Worm (Caenorhabditis elegans) whole organism, L1 larva: Measurements from ENCODE around the gene F08G2.5.

Experiments used
- C16A3.4 ChIP-seq: fragments of 150-350 bp; optimal IDR thresholded peaks from 2 replicates; lab custom pipeline; 2014; ENCODE audit warnings: missing biosample characterization, missing genetic modification characterization
- aha-1 ChIP-seq: fragments of 150-350 bp; optimal IDR thresholded peaks from 2 replicates; lab custom pipeline; 2014; ENCODE audit warnings: missing biosample characterization, missing genetic modification characterization
- aly-2 ChIP-seq: fragments of 150-350 bp; optimal IDR thresholded peaks from 2 replicates; lab custom pipeline; 2014; ENCODE audit warnings: missing biosample characterization, missing genetic modification characterization
- ceh-63 ChIP-seq: fragments of 200-800 bp; sonication (Bioruptor generic); optimal IDR thresholded peaks from 2 replicates; lab custom pipeline; 2018; ENCODE audit warnings: mild to moderate bottlenecking, missing genetic modification characterization, missing compliant biosample characterization
- ceh-90 ChIP-seq: sonication (generic microtip); optimal IDR thresholded peaks from 2 replicates; lab custom pipeline; 2016; ENCODE audit warnings: missing genetic modification characterization, missing compliant biosample characterization
- ces-1 ChIP-seq: fragments of 150-350 bp; optimal IDR thresholded peaks from 2 replicates; lab custom pipeline; 2014; ENCODE audit warnings: missing biosample characterization, missing genetic modification reagents, missing genetic modification characterization
- dsc-1 ChIP-seq: sonication (generic microtip); optimal IDR thresholded peaks from 2 replicates; lab custom pipeline; 2016; ENCODE audit warnings: mild to moderate bottlenecking, missing genetic modification characterization, missing compliant biosample characterization
- efl-1 ChIP-seq, 4 experiments: fragments of 150-350 bp; optimal IDR thresholded peaks in 3 of 4; peaks in 1 of 4; 1 replicate in 1 of 4; 2 replicates in 3 of 4; lab custom pipeline; 2014; ENCODE audit warnings: missing biosample characterization in 2 of 4, missing genetic modification characterization in 2 of 4, missing genetic modification reagents in 2 of 4
- ets-5 ChIP-seq: fragments of 200-800 bp; sonication (Bioruptor generic); IDR thresholded peaks from 2 replicates; pipeline ENCODE4 v1.3.6; 2022; ENCODE audit warnings: missing genetic modification characterization, missing compliant biosample characterization
- fkh-10 ChIP-seq: sonication (generic microtip); optimal IDR thresholded peaks from 2 replicates; lab custom pipeline; 2017; ENCODE audit warnings: missing biosample characterization, missing genetic modification reagents, missing genetic modification characterization
- hpl-2 ChIP-seq: fragments of 150-350 bp; optimal IDR thresholded peaks from 2 replicates; lab custom pipeline; 2014; ENCODE audit warnings: missing biosample characterization, missing genetic modification reagents, missing genetic modification characterization
- irx-1 ChIP-seq: sonication (generic microtip); optimal IDR thresholded peaks from 2 replicates; lab custom pipeline; 2016; ENCODE audit warnings: missing genetic modification characterization, missing compliant biosample characterization
- lin-14 ChIP-seq: fragments of 200-800 bp; sonication (Bioruptor generic); optimal IDR thresholded peaks from 2 replicates; lab custom pipeline; 2018; ENCODE audit warnings: mild to moderate bottlenecking, missing genetic modification characterization, moderate library complexity, missing compliant biosample characterization
- mab-9 ChIP-seq: fragments of 200-800 bp; sonication (Bioruptor generic); IDR thresholded peaks from 2 replicates; pipeline ENCODE4 v1.3.6; 2022; ENCODE audit warnings: missing genetic modification reagents, missing genetic modification characterization, missing compliant biosample characterization
- mdl-1 ChIP-seq, 2 experiments: fragments of 150-350 bp; optimal IDR thresholded peaks; 2 replicates each; lab custom pipeline; 2014 to 2017; ENCODE audit warnings: missing biosample characterization in 2 of 2, missing genetic modification characterization in 2 of 2, inconsistent platforms in 1 of 2
- mep-1 ChIP-seq: fragments of 150-350 bp; optimal IDR thresholded peaks from 2 replicates; lab custom pipeline; 2014; ENCODE audit warnings: missing biosample characterization, missing genetic modification characterization
- nhr-11 ChIP-seq: fragments of 150-350 bp; optimal IDR thresholded peaks from 2 replicates; lab custom pipeline; 2014; ENCODE audit warnings: missing biosample characterization, missing genetic modification characterization
- nhr-12 ChIP-seq: sonication (generic microtip); optimal IDR thresholded peaks from 2 replicates; lab custom pipeline; 2017; ENCODE audit warnings: missing biosample characterization, missing genetic modification characterization
- nhr-237 ChIP-seq: fragments of 150-350 bp; optimal IDR thresholded peaks from 2 replicates; lab custom pipeline; 2014; ENCODE audit warnings: missing biosample characterization, missing genetic modification characterization
- nhr-47 ChIP-seq: sonication (generic microtip); optimal IDR thresholded peaks from 2 replicates; lab custom pipeline; 2016; ENCODE audit warnings: mild to moderate bottlenecking, missing genetic modification characterization, moderate library complexity, missing compliant biosample characterization
- nhr-71 ChIP-seq: sonication (generic microtip); optimal IDR thresholded peaks from 2 replicates; lab custom pipeline; 2016; ENCODE audit warnings: mild to moderate bottlenecking, missing genetic modification characterization, moderate library complexity, missing compliant biosample characterization
- nhr-77 ChIP-seq: fragments of 150-350 bp; optimal IDR thresholded peaks from 2 replicates; lab custom pipeline; 2014; ENCODE audit warnings: missing biosample characterization, missing genetic modification characterization
- nhr-84 ChIP-seq: sonication (generic microtip); optimal IDR thresholded peaks from 2 replicates; lab custom pipeline; 2017; ENCODE audit warnings: missing biosample characterization, missing genetic modification characterization
- nhr-85 ChIP-seq: sonication (generic microtip); peaks from one replicate; lab custom pipeline; 2016; ENCODE audit warnings: missing genetic modification characterization, inconsistent platforms, missing compliant biosample characterization
- pax-3 ChIP-seq: fragments of 200-800 bp; sonication (Bioruptor generic); optimal IDR thresholded peaks from 2 replicates; lab custom pipeline; 2018; ENCODE audit warnings: mild to moderate bottlenecking, missing genetic modification characterization, moderate library complexity, missing compliant biosample characterization
- skn-1 ChIP-seq: fragments of 150-350 bp; optimal IDR thresholded peaks from 2 replicates; lab custom pipeline; 2014; ENCODE audit warnings: missing biosample characterization, missing genetic modification characterization
- snpc-4 ChIP-seq: fragments of 150-350 bp; optimal IDR thresholded peaks from 2 replicates; lab custom pipeline; 2014; ENCODE audit warnings: missing biosample characterization, missing genetic modification characterization
- snu-23 ChIP-seq: sonication (generic microtip); optimal IDR thresholded peaks from 2 replicates; lab custom pipeline; 2016; ENCODE audit warnings: missing genetic modification characterization, missing compliant biosample characterization
- sptf-1 ChIP-seq: fragments of 150-350 bp; optimal IDR thresholded peaks from 2 replicates; lab custom pipeline; 2014; ENCODE audit warnings: missing biosample characterization, missing genetic modification characterization
- swsn-7 ChIP-seq: sonication (generic microtip); optimal IDR thresholded peaks from 2 replicates; lab custom pipeline; 2016; ENCODE audit warnings: missing genetic modification characterization, missing compliant biosample characterization
- tbx-2 ChIP-seq: sonication (generic microtip); optimal IDR thresholded peaks from 2 replicates; lab custom pipeline; 2016; ENCODE audit warnings: missing genetic modification characterization, missing compliant biosample characterization
- unc-30 ChIP-seq: sonication (generic microtip); optimal IDR thresholded peaks from 2 replicates; lab custom pipeline; 2017; ENCODE audit warnings: missing biosample characterization, missing genetic modification characterization
- vab-15 ChIP-seq: sonication (generic microtip); optimal IDR thresholded peaks from 2 replicates; lab custom pipeline; 2017; ENCODE audit warnings: missing genotype, mild to moderate bottlenecking, missing genetic modification characterization, missing compliant biosample characterization

The F08G2.5 gene

ce11 chrII:13813413-13813812, 20.0 kb downstream of the F08G2.5 start:
- no peak for TF ChIP-seq mdl-1 (tag; optimal IDR thresholded peaks at IDR 0.05; lab: Kevin White, UChicago)
- no peak for TF ChIP-seq ceh-90
- TF ChIP-seq fkh-10 (GFP tag; lab: Kevin White, UChicago) = peak; percentile 38
- no peak for TF ChIP-seq aha-1 (tag; lab: Kevin White, UChicago)
- TF ChIP-seq aly-2 (tag; lab: Kevin White, UChicago) = no peak
- peak; percentile 31 for TF ChIP-seq tbx-2 (tag; lab: Kevin White, UChicago)
- peak; percentile 76 for TF ChIP-seq lin-14
- no peak for TF ChIP-seq nhr-11 (tag; lab: Kevin White, UChicago)
- TF ChIP-seq mep-1 = no peak
- no peak for TF ChIP-seq sptf-1
- no peak for TF ChIP-seq unc-30 (tag; lab: Kevin White, UChicago)
- TF ChIP-seq ces-1 (GFP tag; lab: Kevin White, UChicago) = peak; percentile 58
- no peak for TF ChIP-seq vab-15 (tag; lab: Kevin White, UChicago)
- no peak for TF ChIP-seq irx-1 (tag; lab: Kevin White, UChicago)
- peak; percentile 48 for TF ChIP-seq nhr-47 (tag; lab: Kevin White, UChicago)
- peak; percentile 49 for TF ChIP-seq nhr-71 (tag; lab: Kevin White, UChicago)
- no peak for TF ChIP-seq nhr-84 (tag; lab: Kevin White, UChicago)
- peak; percentile 69 for TF ChIP-seq snpc-4 (tag; lab: Kevin White, UChicago)
- peak; percentile 16 for TF ChIP-seq swsn-7 (tag; lab: Kevin White, UChicago)
- peak; percentile 4 for TF ChIP-seq nhr-85 (tag; lab: Kevin White, UChicago)
- no peak for TF ChIP-seq skn-1 (tag; lab: Kevin White, UChicago)

ce11 chrII:13812335-13812734, 21.1 kb downstream of the F08G2.5 start:
- TF ChIP-seq aha-1 (tag; lab: Kevin White, UChicago) = no peak
- peak; percentile 61 for TF ChIP-seq fkh-10 (GFP tag; lab: Kevin White, UChicago)
- TF ChIP-seq lin-14 = peak; percentile 38

ce11 chrII:13806269-13806668, 27.2 kb downstream of the F08G2.5 start:
- TF ChIP-seq swsn-7 (tag; lab: Kevin White, UChicago) (no peak), efl-1 (optimal IDR thresholded peaks at IDR 0.05; lab: Kevin White, UChicago) (no peak), efl-1 (GFP tag; optimal IDR thresholded peaks at IDR 0.05 in 1 of 2; lab: Kevin White, UChicago) (peak in 1 of 2 experiments; percentile 24), tbx-2 (tag; lab: Kevin White, UChicago) (no peak), skn-1 (tag; lab: Kevin White, UChicago) (no peak), nhr-237 (tag; lab: Kevin White, UChicago) (no peak), lin-14 (no peak), nhr-77 (tag; lab: Kevin White, UChicago) (peak; percentile 61)

ce11 chrII:13796312-13796711, 37.1 kb downstream of the F08G2.5 start:
- TF ChIP-seq efl-1 (optimal IDR thresholded peaks at IDR 0.05; lab: Kevin White, UChicago) (no peak), efl-1 (GFP tag; optimal IDR thresholded peaks at IDR 0.05 in 1 of 2; lab: Kevin White, UChicago) (peak in 1 of 2 experiments; percentile 50), C16A3.4 (tag; lab: Kevin White, UChicago) (no peak), nhr-12 (tag; lab: Kevin White, UChicago) (no peak)

- TF ChIP-seq pax-3 (no peak), ceh-63 (GFP tag; lab: Kevin White, UChicago) (no peak), snu-23 (GFP tag; lab: Kevin White, UChicago) (no peak), mab-9 (GFP tag; lab: Robert Waterston, UW) (no peak), dsc-1 (tag; lab: Kevin White, UChicago) (no peak), hpl-2 (GFP tag; lab: Kevin White, UChicago) (no peak), ets-5 (GFP tag; lab: Robert Waterston, UW) (no peak)
Measured at ce11 chrII:13795160-13795559, 38.3 kb downstream of the F08G2.5 start.
